Fruit fly (Drosophila melanogaster) whole organism, pupa: ENCODE results near the gene Cyp313a5.

Source experiments
- CG10348 ChIP-seq: fragments of 200-800 bp; sonication (Bioruptor generic); IDR thresholded peaks from 2 replicates; pipeline ENCODE4 v1.3.6; 2022; ENCODE audit warnings: missing biosample characterization, missing genetic modification characterization
- CG12605 ChIP-seq: fragments of 200-800 bp; sonication (Bioruptor generic); IDR thresholded peaks from 2 replicates; pipeline ENCODE4 v1.3.6; 2022; ENCODE audit warnings: missing biosample characterization, missing genetic modification characterization
- CG13204 ChIP-seq: fragments of 200-800 bp; sonication (Bioruptor generic); optimal IDR thresholded peaks from 2 replicates; lab custom pipeline; 2018; ENCODE audit warnings: missing biosample characterization, mild to moderate bottlenecking, missing genetic modification characterization, moderate library complexity
- CG14655 ChIP-seq: fragments of 200-800 bp; sonication (Bioruptor generic); optimal IDR thresholded peaks from 3 replicates; lab custom pipeline; 2017; ENCODE audit warnings: mild to moderate bottlenecking, missing biosample characterization, missing genetic modification reagents, missing genetic modification characterization
- CG17806 ChIP-seq: fragments of 200-800 bp; sonication (Bioruptor generic); optimal IDR thresholded peaks from 2 replicates; lab custom pipeline; 2018; ENCODE audit warnings: missing biosample characterization, mild to moderate bottlenecking, missing genetic modification characterization, moderate library complexity
- CG4496 ChIP-seq: fragments of 200-800 bp; sonication (Bioruptor generic); IDR thresholded peaks from 3 replicates; pipeline ENCODE4 v1.3.6; 2022; ENCODE audit warnings: missing biosample characterization, missing genetic modification characterization
- CG8159 ChIP-seq: fragments of 200-800 bp; sonication (Bioruptor generic); optimal IDR thresholded peaks from 3 replicates; lab custom pipeline; 2018; ENCODE audit warnings: missing biosample characterization, mild to moderate bottlenecking, missing genetic modification characterization, moderate library complexity
- CG8301 ChIP-seq: fragments of 200-800 bp; sonication (Bioruptor generic); optimal IDR thresholded peaks from 2 replicates; lab custom pipeline; 2018; ENCODE audit warnings: missing biosample characterization, mild to moderate bottlenecking, missing genetic modification characterization
- EcR ChIP-seq: fragments of 200-800 bp; sonication (Bioruptor generic); optimal IDR thresholded peaks from 3 replicates; lab custom pipeline; 2019; ENCODE audit warnings: missing biosample characterization, missing genetic modification characterization, mild to moderate bottlenecking, moderate library complexity, missing genetic modification reagents
- Pif1A ChIP-seq: fragments of 200-800 bp; sonication (Bioruptor generic); optimal IDR thresholded peaks from 3 replicates; lab custom pipeline; 2016; ENCODE audit warnings: missing biosample characterization, missing genetic modification characterization
- Pif1B ChIP-seq: fragments of 200-800 bp; sonication (Bioruptor generic); optimal IDR thresholded peaks from 3 replicates; lab custom pipeline; 2016; ENCODE audit warnings: missing biosample characterization, missing genetic modification characterization
- fd96Ca ChIP-seq: fragments of 200-800 bp; sonication (Bioruptor generic); IDR thresholded peaks from 3 replicates; pipeline ENCODE4 v1.3.6; 2022; ENCODE audit warnings: missing biosample characterization, missing genetic modification characterization
- gl ChIP-seq: fragments of 200-800 bp; sonication (Bioruptor generic); optimal IDR thresholded peaks from 2 replicates; lab custom pipeline; 2018; ENCODE audit warnings: missing biosample characterization, mild to moderate bottlenecking, missing genetic modification characterization

dm6 chr3R:12219497-12219896 lies 15.0 kb downstream of the Cyp313a5 start, which contains the start of gene Cog1:
- TF ChIP-seq Pif1B (GFP tag; lab: Kevin White, UChicago) (no peak), CG10348 (no peak), CG8159 (tag; lab: Kevin White, UChicago) (no peak), EcR (GFP tag; lab: Kevin White, UChicago) (no peak), CG12605 (GFP tag; lab: Robert Waterston, UW) (no peak), CG13204 (no peak), CG17806 (tag; lab: Kevin White, UChicago) (no peak), gl (tag; lab: Kevin White, UChicago) (no peak), CG8301 (no peak), fd96Ca (GFP tag; lab: Robert Waterston, UW) (no peak), CG4496 (GFP tag; lab: Robert Waterston, UW) (no peak), CG14655 (GFP tag; lab: Kevin White, UChicago) (no peak), Pif1A (no peak)
